Fruit fly (Drosophila melanogaster): ENCODE results near the gene Agpat1.

dm6 chrX:12765736-12766135 is 670 bp downstream of the Agpat1 start:
- TF ChIP-seq CG1621 (tag; optimal IDR thresholded peaks at IDR 0.05) (no peak), Sox102F (GFP tag; optimal IDR thresholded peaks at IDR 0.05) (no peak), CG11294 (GFP tag; IDR thresholded peaks at IDR 0.05) (no peak), CG3919 (GFP tag; optimal IDR thresholded peaks at IDR 0.05) (no peak), eg (GFP tag; IDR thresholded peaks at IDR 0.05) (no peak), CG16779 (tag; optimal IDR thresholded peaks at IDR 0.05) (no peak), Lpt (GFP tag; optimal IDR thresholded peaks at IDR 0.05) (no peak), svp (GFP tag) (no peak), CG32006 (GFP tag; optimal IDR thresholded peaks at IDR 0.05) (no peak), CG6792 (GFP tag; optimal IDR thresholded peaks at IDR 0.05) (no peak), CG7368 (GFP tag; optimal IDR thresholded peaks at IDR 0.05) (no peak), Eip93F (GFP tag; optimal IDR thresholded peaks at IDR 0.05) (no peak), CG6276 (GFP tag; optimal IDR thresholded peaks at IDR 0.05) (no peak), Hr38 (GFP tag; optimal IDR thresholded peaks at IDR 0.05) (no peak)
